Worm (Caenorhabditis elegans): ENCODE data around the gene ZK1307.3.

Gene ZK1307.3

DNA sequence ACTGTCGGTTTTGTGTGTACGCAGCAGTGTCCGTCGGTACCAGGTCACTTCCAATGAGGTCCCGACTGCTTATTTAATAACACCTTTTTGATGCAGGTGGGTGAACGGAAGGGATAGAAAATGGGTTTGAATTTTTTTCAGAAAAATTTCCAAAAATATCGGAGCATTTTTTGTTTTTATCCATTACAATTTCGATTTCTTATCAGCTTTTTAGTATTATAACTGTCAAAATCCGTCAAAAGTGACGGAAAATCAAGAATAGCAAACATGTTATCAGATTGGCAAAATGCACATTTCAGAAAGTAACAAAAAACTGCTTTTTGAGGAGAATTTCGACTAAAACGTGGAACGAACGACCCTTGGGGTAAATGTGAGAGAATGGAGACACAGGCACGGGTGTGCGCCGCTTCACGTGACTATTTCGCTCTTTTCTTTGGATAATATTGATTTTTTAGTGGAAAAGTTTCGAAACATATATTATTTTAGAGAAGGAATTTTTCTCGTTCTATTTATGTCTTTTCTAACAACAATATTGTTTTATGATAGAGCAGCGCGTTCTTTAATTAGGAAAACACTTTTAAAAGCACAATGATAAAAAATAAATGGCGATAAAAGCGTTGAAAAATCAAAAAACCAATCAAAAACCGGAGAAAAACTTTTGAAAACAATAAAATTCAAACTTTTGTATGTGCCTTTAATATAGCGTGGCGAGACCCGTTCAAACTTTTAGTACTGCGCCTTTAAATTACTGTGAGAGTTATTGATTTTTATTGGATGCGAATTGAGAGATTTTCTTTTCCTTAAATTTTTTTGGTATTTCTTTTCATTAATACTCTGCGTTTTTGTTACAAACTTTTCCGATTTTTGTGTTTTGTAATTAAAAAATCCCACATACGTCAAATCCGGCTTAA is 5.6 kb downstream of the ZK1307.3 start, which contains the start of gene sqv-8:
TSS of gene sqv-8 (plus strand) at position 51 of the 911 bp plus-strand sequence.
- TF ChIP-seq lsy-2 (tag; optimal IDR thresholded peaks at IDR 0.05) (peak in 1 of 2 experiments; percentile 39), vab-7 (GFP tag; IDR thresholded peaks at IDR 0.05) (no peak), ceh-28 (tag; optimal IDR thresholded peaks at IDR 0.05) (peak; percentile 1), daf-16 (GFP tag; optimal IDR thresholded peaks at IDR 0.05) (no peak), daf-16 (tag; optimal IDR thresholded peaks at IDR 0.05) (peak; percentile 33), lin-39 (tag; optimal IDR thresholded peaks at IDR 0.05) (no peak), F49E8.2 (tag; optimal IDR thresholded peaks at IDR 0.05; ENCODE audit: borderline replicate concordance) (peak; percentile 3), zip-2 (tag; optimal IDR thresholded peaks at IDR 0.05) (no peak), dve-1 (tag; optimal IDR thresholded peaks at IDR 0.05; ENCODE audit: insufficient read depth) (peak; percentile 48), dmd-6 (GFP tag; IDR thresholded peaks at IDR 0.05) (peak; percentile 82), nhr-102 (tag; optimal IDR thresholded peaks at IDR 0.05) (no peak), snpc-4 (tag; optimal IDR thresholded peaks at IDR 0.05) (no peak), nhr-28 (tag; optimal IDR thresholded peaks at IDR 0.05) (peak; percentile 2), unc-62 (GFP tag; optimal IDR thresholded peaks at IDR 0.05 in 1 of 2) (peak in 1 of 2 experiments; percentile 84), unc-62 (tag; optimal IDR thresholded peaks at IDR 0.05) (no peak), hlh-30 (tag; optimal IDR thresholded peaks at IDR 0.05; ENCODE audit: insufficient read depth) (peak; percentile 92), R02D3.7 (tag; optimal IDR thresholded peaks at IDR 0.05) (no peak), spr-3 (GFP tag; optimal IDR thresholded peaks at IDR 0.05) (no peak), hmg-1.1 (GFP tag; IDR thresholded peaks at IDR 0.05) (peak; percentile 36; the same call in 1 of the 2 replicates), T20F7.1 (GFP tag; optimal IDR thresholded peaks at IDR 0.05) (peak; percentile 7), Y48G9A.11 (GFP tag; IDR thresholded peaks at IDR 0.05) (peak; percentile 8; the same call in 1 of the 2 replicates), hlh-11 (tag; optimal IDR thresholded peaks at IDR 0.05) (peak; percentile 61), zfp-3 (GFP tag; conservative IDR thresholded peaks at IDR 0.05) (peak; percentile 50; the same call in 1 of the 2 replicates)

DNA sequence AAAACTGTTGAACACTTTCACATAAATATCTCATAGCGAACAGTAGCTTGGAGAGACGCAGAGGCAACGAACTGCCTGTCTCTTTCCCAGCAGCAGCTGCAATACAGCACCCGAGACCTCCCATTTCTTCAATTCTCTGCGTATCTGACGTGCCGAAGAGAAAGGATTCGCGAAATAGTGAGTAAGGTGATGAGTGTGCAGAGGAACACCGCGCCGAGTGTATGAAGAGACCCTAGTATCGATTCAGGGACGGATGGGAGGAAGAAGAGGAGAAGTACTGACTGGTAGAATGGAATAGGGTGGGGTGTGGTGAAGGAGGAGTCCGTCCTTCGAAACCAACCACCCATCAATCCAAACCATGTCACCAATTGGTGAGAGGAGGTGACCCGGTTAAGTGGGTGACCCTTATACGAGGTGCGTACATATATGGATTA is 6.7 kb downstream of the ZK1307.3 start:
- TF ChIP-seq mxl-3 (GFP tag; optimal IDR thresholded peaks at IDR 0.05), result peak; percentile 86
- TF ChIP-seq unc-130 (GFP tag; optimal IDR thresholded peaks at IDR 0.05), result no peak
- TF ChIP-seq nhr-237 (tag; optimal IDR thresholded peaks at IDR 0.05), result no peak
- TF ChIP-seq snpc-1.2 (GFP tag; IDR thresholded peaks at IDR 0.05), result no peak
- TF ChIP-seq Y5F2A.4 (GFP tag; optimal IDR thresholded peaks at IDR 0.05), result no peak
- TF ChIP-seq zfp-2 (tag; optimal IDR thresholded peaks at IDR 0.05), result no peak
- no peak for TF ChIP-seq nhr-10 (tag; optimal IDR thresholded peaks at IDR 0.05)
- peak; percentile 76 for TF ChIP-seq ceh-28 (tag; optimal IDR thresholded peaks at IDR 0.05)
- TF ChIP-seq egl-27 (tag; optimal IDR thresholded peaks at IDR 0.05), result no peak
- no peak for TF ChIP-seq nhr-102 (tag; optimal IDR thresholded peaks at IDR 0.05)
- no peak for TF ChIP-seq jun-1 (tag; optimal IDR thresholded peaks at IDR 0.05)
- TF ChIP-seq duxl-1 (tag; optimal IDR thresholded peaks at IDR 0.05; ENCODE audit: poor library complexity), result no peak
- TF ChIP-seq mdl-1 (tag; optimal IDR thresholded peaks at IDR 0.05), result peak in 1 of 2 experiments; percentile 74
- no peak for TF ChIP-seq cey-2 (tag; optimal IDR thresholded peaks at IDR 0.05; ENCODE audit: borderline replicate concordance, insufficient read depth)
- peak; percentile 28 for TF ChIP-seq nhr-77 (tag; optimal IDR thresholded peaks at IDR 0.05)
- TF ChIP-seq spr-1 (tag; optimal IDR thresholded peaks at IDR 0.05), result peak; percentile 19
- no peak for TF ChIP-seq unc-39 (tag; optimal IDR thresholded peaks at IDR 0.05)
- peak; percentile 49 for TF ChIP-seq set-16 (GFP tag; IDR thresholded peaks at IDR 0.05)
- TF ChIP-seq nhr-11 (tag; optimal IDR thresholded peaks at IDR 0.05), result peak; percentile 94
- TF ChIP-seq F49E8.2 (tag; optimal IDR thresholded peaks at IDR 0.05; ENCODE audit: borderline replicate concordance), result no peak
- TF ChIP-seq unc-62 (GFP tag; optimal IDR thresholded peaks at IDR 0.05 in 1 of 2), result peak in 1 of 2 experiments; percentile 99
- no peak for TF ChIP-seq unc-62 (tag; optimal IDR thresholded peaks at IDR 0.05)
- TF ChIP-seq Y75B8A.6 (GFP tag; IDR thresholded peaks at IDR 0.05), result no peak
- no peak for TF ChIP-seq pha-4 (GFP tag; IDR thresholded peaks at IDR 0.05)
- no peak for TF ChIP-seq pha-4 (tag; optimal IDR thresholded peaks at IDR 0.05)
- TF ChIP-seq mxl-2 (GFP tag; conservative IDR thresholded peaks at IDR 0.05), result no peak
- no peak for TF ChIP-seq madf-5 (GFP tag; IDR thresholded peaks at IDR 0.05)
- no peak for TF ChIP-seq zfp-3 (GFP tag; conservative IDR thresholded peaks at IDR 0.05)
- no peak for TF ChIP-seq spr-3 (GFP tag; optimal IDR thresholded peaks at IDR 0.05)
- TF ChIP-seq hif-1 (tag; optimal IDR thresholded peaks at IDR 0.05), result peak in 1 of 2 experiments; percentile 53
- no peak for TF ChIP-seq ztf-11 (tag; optimal IDR thresholded peaks at IDR 0.05)

All from whole organism, L4 larva.